Worm (Caenorhabditis elegans) whole organism, L4 larva: ENCODE results near the gene spe-10.

Experiments
- D1046.2 ChIP-seq: fragments of 200-800 bp; sonication (Bioruptor generic); IDR thresholded peaks from 2 replicates; pipeline ENCODE4 v1.3.6; 2022; ENCODE audit warnings: missing genetic modification characterization, missing compliant biosample characterization
- F10B5.3 ChIP-seq: sonication (generic microtip); optimal IDR thresholded peaks from 2 replicates; lab custom pipeline; 2016; ENCODE audit warnings: mild to moderate bottlenecking, missing genetic modification characterization, missing compliant biosample characterization
- F49E8.2 ChIP-seq: sonication (generic microtip); optimal IDR thresholded peaks from 2 replicates; lab custom pipeline; 2016; ENCODE audit warnings: missing compliant biosample characterization, mild to moderate bottlenecking, missing genetic modification characterization, borderline replicate concordance
- R02D3.7 ChIP-seq: fragments of 150-350 bp; sonication (generic microtip); optimal IDR thresholded peaks from 3 replicates; lab custom pipeline; 2014; ENCODE audit warnings: missing biosample characterization, missing genetic modification characterization
- T26A8.4 ChIP-seq: fragments of 200-800 bp; sonication (Bioruptor generic); IDR thresholded peaks from 2 replicates; pipeline ENCODE4 v1.3.6; 2022; ENCODE audit warnings: missing genetic modification characterization, missing compliant biosample characterization
- Y48G9A.11 ChIP-seq: fragments of 200-800 bp; sonication (Bioruptor generic); IDR thresholded peaks from 2 replicates; pipeline ENCODE4 v1.3.6; 2022; ENCODE audit warnings: missing genetic modification reagents, missing genetic modification characterization, missing compliant biosample characterization
- Y5F2A.4 ChIP-seq: fragments of 200-800 bp; sonication (Bioruptor generic); optimal IDR thresholded peaks from 2 replicates; lab custom pipeline; 2018; ENCODE audit warnings: mild to moderate bottlenecking, missing genetic modification characterization, missing compliant biosample characterization
- aha-1 ChIP-seq: fragments of 150-350 bp; peaks from one replicate; lab custom pipeline; 2014; ENCODE audit warnings: missing biosample characterization, missing genetic modification characterization
- aly-2 ChIP-seq: sonication (generic microtip); optimal IDR thresholded peaks from 2 replicates; lab custom pipeline; 2018; ENCODE audit warnings: missing biosample characterization, missing genetic modification characterization
- ceh-32 ChIP-seq: sonication (generic microtip); optimal IDR thresholded peaks from 2 replicates; lab custom pipeline; 2016; ENCODE audit warnings: mild to moderate bottlenecking, missing genetic modification characterization, missing compliant biosample characterization; ENCODE audit not compliant: poor library complexity
- cey-2 ChIP-seq: sonication (generic microtip); optimal IDR thresholded peaks from 3 replicates; lab custom pipeline; 2017; ENCODE audit warnings: missing genetic modification characterization, mild to moderate bottlenecking, missing compliant biosample characterization, antibody characterized with exemption, borderline replicate concordance; ENCODE audit not compliant: insufficient read depth
- daf-12 ChIP-seq: fragments of 150-350 bp; optimal IDR thresholded peaks from 2 replicates; lab custom pipeline; 2014; ENCODE audit warnings: missing biosample characterization, missing genetic modification reagents, missing genetic modification characterization
- dve-1 ChIP-seq: sonication (generic microtip); optimal IDR thresholded peaks from 2 replicates; lab custom pipeline; 2017; ENCODE audit warnings: antibody characterized with exemption, mild to moderate bottlenecking, missing genetic modification characterization, missing compliant biosample characterization; ENCODE audit not compliant: insufficient read depth
- egl-27 ChIP-seq: sonication (generic microtip); optimal IDR thresholded peaks from 3 replicates; lab custom pipeline; 2017; ENCODE audit warnings: missing biosample characterization, missing genetic modification reagents, missing genetic modification characterization
- fkh-10 ChIP-seq: fragments of 150-350 bp; optimal IDR thresholded peaks from 2 replicates; lab custom pipeline; 2014; ENCODE audit warnings: missing biosample characterization, missing genetic modification reagents, missing genetic modification characterization
- fos-1 ChIP-seq: fragments of 150-350 bp; optimal IDR thresholded peaks from 2 replicates; lab custom pipeline; 2014; ENCODE audit warnings: missing biosample characterization, missing genetic modification characterization
- hlh-11 ChIP-seq: fragments of 200-800 bp; sonication (Bioruptor generic); optimal IDR thresholded peaks from 2 replicates; lab custom pipeline; 2018; ENCODE audit warnings: mild to moderate bottlenecking, missing genetic modification characterization, missing compliant biosample characterization
- lin-1 ChIP-seq: fragments of 200-800 bp; sonication (Bioruptor generic); IDR thresholded peaks from 2 replicates; pipeline ENCODE4 v1.3.6; 2022; ENCODE audit warnings: missing genetic modification reagents, missing genetic modification characterization, missing compliant biosample characterization
- madf-9 ChIP-seq: fragments of 200-800 bp; sonication (Bioruptor generic); conservative IDR thresholded peaks from 2 replicates; pipeline ENCODE4 v1.3.6; 2022; ENCODE audit warnings: missing genetic modification reagents, missing genetic modification characterization, missing compliant biosample characterization
- mdl-1 ChIP-seq, 2 experiments: fragments of 150-350 bp in 1 of 2; sonication (generic microtip) in 1 of 2; optimal IDR thresholded peaks; 2 replicates each; lab custom pipeline; 2014 to 2017; ENCODE audit warnings: missing biosample characterization in 2 of 2, missing genetic modification characterization in 2 of 2
- mep-1 ChIP-seq: fragments of 150-350 bp; sonication (generic microtip); optimal IDR thresholded peaks from 3 replicates; lab custom pipeline; 2014; ENCODE audit warnings: missing biosample characterization, missing genetic modification characterization
- mxl-3 ChIP-seq: fragments of 200-800 bp; sonication (Bioruptor generic); optimal IDR thresholded peaks from 2 replicates; lab custom pipeline; 2018; ENCODE audit warnings: mild to moderate bottlenecking, missing genetic modification characterization, missing compliant biosample characterization
- nhr-10 ChIP-seq: fragments of 150-350 bp; optimal IDR thresholded peaks from 2 replicates; lab custom pipeline; 2014; ENCODE audit warnings: missing biosample characterization, missing genetic modification characterization
- nhr-102 ChIP-seq: sonication (generic microtip); optimal IDR thresholded peaks from 2 replicates; lab custom pipeline; 2016; ENCODE audit warnings: mild to moderate bottlenecking, missing genetic modification characterization, moderate library complexity, missing compliant biosample characterization
- nhr-11 ChIP-seq: fragments of 150-350 bp; optimal IDR thresholded peaks from 2 replicates; lab custom pipeline; 2014; ENCODE audit warnings: missing biosample characterization, missing genetic modification characterization
- nhr-237 ChIP-seq: sonication (generic microtip); optimal IDR thresholded peaks from 2 replicates; lab custom pipeline; 2017; ENCODE audit warnings: missing biosample characterization, missing genetic modification characterization
- nhr-28 ChIP-seq: fragments of 150-350 bp; optimal IDR thresholded peaks from 2 replicates; lab custom pipeline; 2014; ENCODE audit warnings: missing biosample characterization, missing genetic modification characterization
- nhr-41 ChIP-seq: fragments of 200-800 bp; sonication (Bioruptor generic); IDR thresholded peaks from 2 replicates; pipeline ENCODE4 v1.3.6; 2022; ENCODE audit warnings: missing genetic modification reagents, missing genetic modification characterization, missing compliant biosample characterization
- nhr-48 ChIP-seq: sonication (generic microtip); optimal IDR thresholded peaks from 2 replicates; lab custom pipeline; 2016; ENCODE audit warnings: mild to moderate bottlenecking, missing genetic modification characterization, missing compliant biosample characterization
- nhr-6 ChIP-seq: fragments of 150-350 bp; optimal IDR thresholded peaks from 2 replicates; lab custom pipeline; 2014; ENCODE audit warnings: missing biosample characterization, missing genetic modification characterization
- php-3 ChIP-seq: fragments of 200-800 bp; sonication (Bioruptor generic); IDR thresholded peaks from 2 replicates; pipeline ENCODE4 v1.3.6; 2022; ENCODE audit warnings: missing genetic modification reagents, missing genetic modification characterization, missing compliant biosample characterization
- pqm-1 ChIP-seq: sonication (generic microtip); optimal IDR thresholded peaks from 2 replicates; lab custom pipeline; 2017; ENCODE audit warnings: missing biosample characterization, missing genetic modification characterization
- saeg-2 ChIP-seq: fragments of 200-800 bp; sonication (Bioruptor generic); IDR thresholded peaks from 2 replicates; pipeline ENCODE4 v1.3.6; 2022; ENCODE audit warnings: missing genetic modification reagents, missing genetic modification characterization, missing compliant biosample characterization
- skn-1 ChIP-seq: fragments of 150-350 bp; optimal IDR thresholded peaks from 2 replicates; lab custom pipeline; 2014; ENCODE audit warnings: missing biosample characterization, missing genetic modification characterization
- spr-3 ChIP-seq: fragments of 200-800 bp; sonication (Bioruptor generic); optimal IDR thresholded peaks from 2 replicates; lab custom pipeline; 2018; ENCODE audit warnings: mild to moderate bottlenecking, missing genetic modification characterization, missing compliant biosample characterization
- tra-1 ChIP-seq: fragments of 200-800 bp; sonication (Bioruptor generic); IDR thresholded peaks from 2 replicates; pipeline ENCODE4 v1.3.6; 2022; ENCODE audit warnings: missing genetic modification reagents, missing genetic modification characterization, missing compliant biosample characterization
- unc-39 ChIP-seq: sonication (generic microtip); optimal IDR thresholded peaks from 2 replicates; lab custom pipeline; 2017; ENCODE audit warnings: missing biosample characterization, missing genetic modification characterization
- unc-62 ChIP-seq, 3 experiments: fragments of 150-350 bp in 1 of 3; sonication (generic microtip); optimal IDR thresholded peaks in 2 of 3; peaks in 1 of 3; 1 replicate in 1 of 3; 2 replicates in 2 of 3; lab custom pipeline; 2014 to 2017; ENCODE audit warnings: missing biosample characterization in 3 of 3, missing genetic modification characterization in 3 of 3, missing genetic modification reagents in 3 of 3, missing genotype in 1 of 3
- vab-7 ChIP-seq: fragments of 200-800 bp; sonication (Bioruptor generic); IDR thresholded peaks from 2 replicates; pipeline ENCODE4 v1.3.6; 2022; ENCODE audit warnings: missing genetic modification reagents, missing genetic modification characterization, missing compliant biosample characterization
- zag-1 ChIP-seq: fragments of 150-350 bp; optimal IDR thresholded peaks from 2 replicates; lab custom pipeline; 2014; ENCODE audit warnings: missing biosample characterization, missing genetic modification characterization
- zfp-2 ChIP-seq: sonication (generic microtip); optimal IDR thresholded peaks from 2 replicates; lab custom pipeline; 2016; ENCODE audit warnings: mild to moderate bottlenecking, missing genetic modification characterization, missing compliant biosample characterization
- zfp-3 ChIP-seq: fragments of 200-800 bp; sonication (Bioruptor generic); conservative IDR thresholded peaks from 2 replicates; pipeline ENCODE4 v1.3.6; 2022; ENCODE audit warnings: missing genetic modification reagents, missing genetic modification characterization, missing compliant biosample characterization
- zip-2 ChIP-seq: fragments of 150-350 bp; optimal IDR thresholded peaks from 2 replicates; lab custom pipeline; 2014; ENCODE audit warnings: missing biosample characterization, missing genetic modification characterization
- ztf-7 ChIP-seq: fragments of 150-350 bp; optimal IDR thresholded peaks from 2 replicates; lab custom pipeline; 2014; ENCODE audit warnings: missing biosample characterization, missing genetic modification characterization

spe-10 gene

DNA sequence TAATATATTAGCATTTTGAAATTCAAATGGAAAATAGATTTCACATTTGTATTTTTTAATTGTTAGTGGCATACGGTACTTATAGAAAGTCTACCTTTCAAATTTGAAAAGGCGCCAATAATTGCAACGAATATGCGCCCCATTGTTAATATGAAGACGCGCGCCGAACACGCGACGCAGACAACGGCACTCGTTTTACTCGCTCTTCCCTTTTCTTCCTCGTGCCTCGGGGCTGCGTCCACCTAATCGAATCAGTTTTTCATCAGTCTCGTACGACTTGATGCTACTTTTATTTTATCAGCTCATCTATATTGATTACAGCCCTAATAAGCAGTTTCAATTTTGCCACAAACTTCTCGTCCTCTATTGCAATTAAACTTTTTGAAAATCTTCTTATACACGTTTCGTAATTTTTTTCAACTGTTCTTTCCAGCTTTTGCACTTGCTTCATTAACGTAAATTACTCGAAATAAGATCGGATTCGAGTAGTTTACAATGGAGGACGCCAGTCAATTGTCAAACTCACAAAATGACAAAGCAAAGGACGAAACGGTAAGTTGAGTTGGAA lies 22.1 kb upstream of the spe-10 start, which contains the start of gene cash-1 (continued):
- TF ChIP-seq zag-1 (tag; lab: Kevin White, UChicago) (no peak), nhr-28 (peak; percentile 38), lin-1 (GFP tag; lab: Robert Waterston, UW) (0 out of 2 replicates have a peak, but pooled peaks have one; percentile 33), mep-1 (tag; lab: Kevin White, UChicago) (peak; percentile 66), Y5F2A.4 (no peak), vab-7 (GFP tag; lab: Robert Waterston, UW) (no peak), pqm-1 (peak; percentile 45), nhr-237 (tag; lab: Kevin White, UChicago) (no peak), zfp-2 (tag; lab: Kevin White, UChicago) (no peak), hlh-11 (tag; lab: Kevin White, UChicago) (peak; percentile 75), nhr-11 (tag; lab: Kevin White, UChicago) (no peak), R02D3.7 (tag; lab: Kevin White, UChicago) (no peak), D1046.2 (GFP tag; lab: Robert Waterston, UW) (no peak), madf-9 (GFP tag; lab: Robert Waterston, UW) (no peak), fkh-10 (peak; percentile 6), nhr-10 (tag; lab: Kevin White, UChicago) (no peak), nhr-41 (GFP tag; lab: Robert Waterston, UW) (no peak), nhr-6 (tag; lab: Kevin White, UChicago) (peak; percentile 65), ceh-32 (tag; lab: Kevin White, UChicago) (no peak)
- TF ChIP-seq, all 104 proteins: peak for 31

DNA sequence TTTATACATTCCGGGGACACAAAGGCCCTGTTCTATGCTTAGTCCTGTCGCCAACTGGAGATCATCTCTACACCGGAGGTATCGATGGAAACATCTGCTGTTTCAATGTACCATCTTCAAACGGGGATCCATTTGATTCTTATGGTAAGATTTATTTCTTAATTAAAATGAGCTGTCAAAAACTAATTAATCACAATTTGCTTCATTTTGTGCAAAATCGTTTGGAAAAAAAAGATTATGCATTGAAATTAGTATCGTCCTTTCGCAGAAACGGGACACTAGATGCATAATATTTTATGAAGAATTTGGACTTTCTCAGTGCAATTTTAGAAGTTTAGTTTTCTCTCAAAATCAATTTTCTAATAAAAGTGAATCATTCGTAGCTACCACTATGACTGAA lies 20.2 kb upstream of the spe-10 start:
- TF ChIP-seq unc-62 (GFP tag; optimal IDR thresholded peaks at IDR 0.05 in 1 of 2; lab: Kevin White, UChicago) (peak in 1 of 2 experiments; percentile 93), unc-62 (tag; optimal IDR thresholded peaks at IDR 0.05; lab: Kevin White, UChicago) (no peak), skn-1 (tag; lab: Kevin White, UChicago) (no peak)

DNA sequence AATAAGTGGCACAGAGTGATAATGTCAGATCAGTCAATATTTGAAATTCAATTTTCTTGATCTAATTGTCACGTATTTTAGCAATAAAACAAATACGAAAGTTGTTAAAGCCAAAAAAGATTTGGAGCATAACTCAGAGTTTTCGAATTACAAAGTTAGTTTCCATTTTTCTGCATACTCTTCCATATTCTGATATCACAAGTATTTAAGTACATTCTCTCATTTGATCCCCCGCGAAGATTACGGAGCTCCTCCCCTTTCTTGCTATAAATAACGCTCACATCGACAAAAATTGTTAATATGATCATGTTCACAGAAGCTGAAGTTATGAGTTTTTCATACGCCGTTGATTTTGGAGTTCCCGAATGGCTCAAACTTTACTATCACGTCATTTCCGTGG lies 15.8 kb upstream of the spe-10 start, which contains the start of gene sri-20:
TSS of gene sri-20 (plus strand) at position 301 of the 400 bp plus-strand sequence.
- TF ChIP-seq zip-2: no peak
- no peak for TF ChIP-seq aly-2
- no peak for TF ChIP-seq fkh-10
- no peak for TF ChIP-seq nhr-102 (tag; lab: Kevin White, UChicago)
- TF ChIP-seq saeg-2 (GFP tag; lab: Robert Waterston, UW): no peak
- TF ChIP-seq Y48G9A.11 (GFP tag; lab: Robert Waterston, UW): no peak
- no peak for TF ChIP-seq nhr-28
- TF ChIP-seq nhr-237 (tag; lab: Kevin White, UChicago): no peak
- no peak for TF ChIP-seq unc-39 (tag; lab: Kevin White, UChicago)

- TF ChIP-seq pqm-1 (peak; percentile 38), cey-2 (peak; percentile 59), ztf-7 (tag; lab: Kevin White, UChicago) (no peak), T26A8.4 (GFP tag; lab: Robert Waterston, UW) (no peak), mep-1 (tag; lab: Kevin White, UChicago) (peak; percentile 33), dve-1 (tag; lab: Kevin White, UChicago) (peak; percentile 89), nhr-48 (tag; lab: Kevin White, UChicago) (peak; percentile 67), mdl-1 (tag; optimal IDR thresholded peaks at IDR 0.05; lab: Kevin White, UChicago) (peak in 1 of 2 experiments; percentile 66), F10B5.3 (no peak), zfp-3 (GFP tag; lab: Robert Waterston, UW) (0 out of 2 replicates have a peak, but pooled peaks have one; percentile 29), fos-1 (tag; lab: Kevin White, UChicago) (no peak), spr-3 (no peak), aha-1 (peak; percentile 1), egl-27 (tag; lab: Kevin White, UChicago) (no peak), mxl-3 (GFP tag; lab: Kevin White, UChicago) (peak; percentile 72), nhr-237 (tag; lab: Kevin White, UChicago) (no peak), daf-12 (no peak), nhr-11 (tag; lab: Kevin White, UChicago) (no peak), nhr-6 (tag; lab: Kevin White, UChicago) (peak; percentile 5), Y48G9A.11 (GFP tag; lab: Robert Waterston, UW) (no peak), unc-62 (GFP tag; optimal IDR thresholded peaks at IDR 0.05 in 1 of 2; lab: Kevin White, UChicago) (peak in 1 of 2 experiments; percentile 42), unc-62 (tag; optimal IDR thresholded peaks at IDR 0.05; lab: Kevin White, UChicago) (no peak), tra-1 (GFP tag; lab: Robert Waterston, UW) (peak; percentile 74; the same call in 1 of the 2 replicates), php-3 (GFP tag; lab: Robert Waterston, UW) (0 out of 2 replicates have a peak, but pooled peaks have one; percentile 33), nhr-10 (tag; lab: Kevin White, UChicago) (peak; percentile 18), zag-1 (tag; lab: Kevin White, UChicago) (no peak), F49E8.2 (tag; lab: Kevin White, UChicago) (no peak)
Observed at ce11 chrV:10371177-10371576, 12.9 kb upstream of the spe-10 start.
